Worm (Caenorhabditis elegans) whole organism, L4/young adult: ENCODE measurements around the gene F13B6.3.

Source experiments
- W03F9.2 ChIP-seq: fragments of 150-350 bp; optimal IDR thresholded peaks from 2 replicates; lab custom pipeline; 2014; ENCODE audit warnings: missing biosample characterization, missing genetic modification characterization
- dao-5 ChIP-seq: sonication (generic microtip); optimal IDR thresholded peaks from 2 replicates; lab custom pipeline; 2016; ENCODE audit warnings: missing genotype, missing genetic modification characterization, moderate library complexity, missing compliant biosample characterization
- him-1 ChIP-seq: sonication (generic microtip); optimal IDR thresholded peaks from 2 replicates; lab custom pipeline; 2016; ENCODE audit warnings: missing genotype, missing genetic modification reagents, missing genetic modification characterization, missing compliant biosample characterization

The F13B6.3 gene

DNA sequence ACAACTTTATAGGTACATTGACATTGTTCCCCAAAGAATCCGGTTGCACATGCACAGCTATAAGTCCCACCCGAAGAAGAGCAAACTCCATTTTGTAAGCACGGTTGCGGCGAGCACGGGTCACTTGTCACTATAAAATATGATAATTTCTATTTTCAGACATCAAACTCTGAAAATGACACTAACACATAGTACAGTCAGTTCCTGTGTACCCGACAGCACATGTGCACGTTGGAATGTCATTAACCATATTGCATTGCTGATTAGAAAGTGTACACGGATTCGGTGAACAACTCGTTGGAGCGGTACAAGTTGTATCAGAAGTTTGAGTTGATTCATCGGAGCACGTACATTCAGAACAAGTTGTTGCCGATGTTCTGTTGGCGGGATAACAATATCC is 31.4 kb upstream of the F13B6.3 start:
- TF ChIP-seq W03F9.2 (tag; lab: Kevin White, UChicago) (no peak), him-1 (tag; lab: Kevin White, UChicago) (no peak), dao-5 (tag; lab: Kevin White, UChicago) (no peak)

DNA sequence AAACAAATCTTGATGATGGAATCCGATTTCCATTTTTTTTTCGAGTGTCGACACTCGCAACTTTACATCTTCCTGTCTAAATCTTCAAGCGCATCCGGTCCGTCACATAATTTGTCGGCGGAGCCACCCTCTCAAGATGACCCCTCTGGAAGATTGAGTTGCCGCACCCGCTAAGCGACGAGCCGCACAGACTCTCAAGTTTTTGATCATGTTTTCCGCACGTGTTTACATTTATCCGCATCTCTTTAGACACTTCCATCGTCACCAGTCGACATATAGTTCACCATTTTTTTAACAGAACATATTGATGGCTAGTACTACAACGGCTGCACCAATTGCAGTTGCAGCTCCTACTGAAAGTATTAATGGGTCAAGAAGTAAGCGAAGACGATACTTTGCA is 25.7 kb upstream of the F13B6.3 start, which contains the start of gene F55G1.1:
Gene F55G1.1 (plus strand): TSS at position 301 of the 400 bp plus-strand sequence.
- no peak for TF ChIP-seq him-1 (tag; lab: Kevin White, UChicago)
- no peak for TF ChIP-seq W03F9.2 (tag; lab: Kevin White, UChicago)
- no peak for TF ChIP-seq dao-5 (tag; lab: Kevin White, UChicago)

DNA sequence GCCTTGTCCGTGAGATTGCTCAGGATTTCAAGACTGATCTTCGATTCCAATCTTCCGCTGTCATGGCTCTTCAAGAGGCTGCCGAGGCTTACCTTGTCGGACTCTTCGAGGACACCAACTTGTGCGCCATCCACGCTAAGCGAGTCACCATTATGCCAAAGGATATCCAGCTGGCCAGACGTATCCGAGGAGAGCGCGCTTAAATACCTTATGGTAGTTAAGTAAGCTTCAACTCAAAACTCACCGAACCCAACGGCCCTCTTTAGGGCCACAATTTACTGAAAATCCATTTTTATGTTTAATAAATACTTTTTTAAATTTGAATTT is 22.7 kb upstream of the F13B6.3 start:
- no peak for TF ChIP-seq him-1 (tag; lab: Kevin White, UChicago)

ce11 chrIV:7487554-7488456 is 22.0 kb upstream of the F13B6.3 start, which contains the start of the genes his-60 and his-59:
Gene his-60, minus strand, starts transcription at chrIV:7487992.
Gene his-59, plus strand, starts transcription at chrIV:7488249.
- TF ChIP-seq dao-5 (tag; lab: Kevin White, UChicago) (peak; percentile 12), him-1 (tag; lab: Kevin White, UChicago) (no peak)

- TF ChIP-seq W03F9.2 (tag; lab: Kevin White, UChicago) (no peak), him-1 (tag; lab: Kevin White, UChicago) (no peak), dao-5 (tag; lab: Kevin White, UChicago) (no peak)
These were observed 20.6 kb upstream of the F13B6.3 start, which contains the start of the genes his-61 and his-62 for ce11 chrIV:7486201-7486947. Gene his-61, minus strand, starts transcription at chrIV:7486217. Gene his-62, plus strand, starts transcription at chrIV:7486545.

ce11 chrIV:7478134-7478533 is 12.4 kb upstream of the F13B6.3 start, which contains the start of gene rod-1:
Gene rod-1, plus strand, starts transcription at chrIV:7478452.
- TF ChIP-seq dao-5 (tag; lab: Kevin White, UChicago), result no peak
- TF ChIP-seq him-1 (tag; lab: Kevin White, UChicago), result no peak
- no peak for TF ChIP-seq W03F9.2 (tag; lab: Kevin White, UChicago)

DNA sequence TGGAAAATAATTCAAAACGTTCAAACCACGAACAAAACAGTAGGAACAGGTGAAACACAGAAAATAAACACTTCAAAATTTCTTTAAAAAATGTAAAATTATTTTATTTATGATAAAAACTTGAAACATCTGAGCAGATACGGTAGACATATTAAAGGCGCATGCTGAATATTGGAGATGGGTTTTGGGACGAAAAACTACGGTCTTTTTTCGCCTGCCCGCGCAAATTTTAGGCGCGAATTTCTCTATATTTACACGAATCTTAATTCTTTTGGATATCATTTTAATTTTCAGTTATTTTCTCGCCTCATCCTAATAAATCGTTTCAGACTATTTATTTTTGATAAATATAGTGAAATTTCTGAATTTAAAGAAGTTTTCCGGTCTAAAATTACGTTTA is 11.9 kb upstream of the F13B6.3 start:
- TF ChIP-seq W03F9.2 (tag; lab: Kevin White, UChicago), result no peak

ce11 chrIV:7477197-7477596 is 11.4 kb upstream of the F13B6.3 start, which contains the start of gene pycr-4:
Gene pycr-4, minus strand, starts transcription at chrIV:7477297.
- no peak for TF ChIP-seq W03F9.2 (tag; lab: Kevin White, UChicago)
- TF ChIP-seq him-1 (tag; lab: Kevin White, UChicago), result no peak
- TF ChIP-seq dao-5 (tag; lab: Kevin White, UChicago), result no peak

- no peak for TF ChIP-seq him-1 (tag; lab: Kevin White, UChicago)
- no peak for TF ChIP-seq W03F9.2 (tag; lab: Kevin White, UChicago)
- no peak for TF ChIP-seq dao-5 (tag; lab: Kevin White, UChicago)
These were observed 9.1 kb upstream of the F13B6.3 start, which contains the start of gene slc-25A18.2 for ce11 chrIV:7474826-7475225. Gene slc-25A18.2, plus strand, starts transcription at chrIV:7475041.

ce11 chrIV:7473159-7473649 is 7.4 kb upstream of the F13B6.3 start, which contains the start of the genes plk-3 and F55G1.6:
Gene plk-3, minus strand, starts transcription at chrIV:7473209.
Gene F55G1.6, plus strand, starts transcription at chrIV:7473517.
- no peak for TF ChIP-seq him-1 (tag; lab: Kevin White, UChicago)
- TF ChIP-seq dao-5 (tag; lab: Kevin White, UChicago), result no peak
- TF ChIP-seq W03F9.2 (tag; lab: Kevin White, UChicago), result no peak

DNA sequence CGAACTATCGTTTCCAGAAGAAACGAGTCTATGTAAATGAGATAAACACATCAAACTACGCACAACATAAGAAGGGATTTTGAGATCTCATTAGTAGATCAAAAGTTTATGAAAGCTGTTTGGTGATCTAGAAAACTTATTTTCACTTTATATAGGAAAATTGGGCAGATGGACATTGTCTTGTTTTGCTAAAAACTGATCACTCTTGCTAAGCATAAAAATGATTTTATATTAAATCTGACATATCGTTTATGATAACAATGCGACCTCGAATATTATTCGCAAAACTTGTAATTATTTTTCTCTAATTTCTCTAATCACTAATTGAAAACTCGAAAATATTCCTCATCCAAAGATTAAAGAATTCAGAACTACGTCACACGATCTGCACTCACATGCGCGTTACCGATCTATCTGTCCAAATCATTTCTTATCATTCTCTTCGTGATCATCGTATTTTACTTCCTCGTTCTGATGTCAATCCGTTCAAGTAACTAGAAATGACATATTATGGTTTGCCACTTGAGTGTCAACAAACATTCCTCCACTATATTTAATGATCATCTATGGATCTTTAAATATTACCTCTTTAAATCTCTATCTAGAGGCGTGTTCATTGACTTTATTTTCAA is 4.1 kb upstream of the F13B6.3 start, which contains the start of gene F55G1.7:
Gene F55G1.7 (minus strand): TSS at position 51 of the 632 bp plus-strand sequence.
- TF ChIP-seq dao-5 (tag; lab: Kevin White, UChicago) (no peak), W03F9.2 (tag; lab: Kevin White, UChicago) (no peak), him-1 (tag; lab: Kevin White, UChicago) (no peak)

ce11 chrIV:7468638-7469037 is 2.9 kb upstream of the F13B6.3 start:
- no peak for TF ChIP-seq dao-5 (tag; lab: Kevin White, UChicago)
- no peak for TF ChIP-seq him-1 (tag; lab: Kevin White, UChicago)
- TF ChIP-seq W03F9.2 (tag; lab: Kevin White, UChicago), result no peak
